Worm (Caenorhabditis elegans) whole organism, L3 larva: Measurements from ENCODE around the gene zmp-1.

Experiments used
- R02D3.7 ChIP-seq: fragments of 150-350 bp; optimal IDR thresholded peaks from 2 replicates; lab custom pipeline; 2014; ENCODE audit warnings: missing biosample characterization, missing genetic modification characterization
- ZK546.5 ChIP-seq: sonication (generic microtip); optimal IDR thresholded peaks from 2 replicates; lab custom pipeline; 2017; ENCODE audit warnings: missing biosample characterization, missing genetic modification characterization
- aly-2 ChIP-seq: fragments of 150-350 bp; optimal IDR thresholded peaks from 2 replicates; lab custom pipeline; 2014; ENCODE audit warnings: missing biosample characterization, missing genetic modification characterization
- ama-1 ChIP-seq: fragments of 150-350 bp; optimal IDR thresholded peaks from 2 replicates; lab custom pipeline; 2018
- ceh-16 ChIP-seq: sonication (generic microtip); optimal IDR thresholded peaks from 2 replicates; lab custom pipeline; 2017; ENCODE audit warnings: missing biosample characterization, missing genetic modification characterization
- ceh-28 ChIP-seq: fragments of 150-350 bp; optimal IDR thresholded peaks from 2 replicates; lab custom pipeline; 2014; ENCODE audit warnings: missing biosample characterization, missing genetic modification reagents, missing genetic modification characterization
- ceh-82 ChIP-seq: fragments of 150-350 bp; optimal IDR thresholded peaks from 2 replicates; lab custom pipeline; 2014; ENCODE audit warnings: missing biosample characterization, missing genetic modification characterization
- ceh-9 ChIP-seq: sonication (generic microtip); optimal IDR thresholded peaks from 2 replicates; lab custom pipeline; 2018; ENCODE audit warnings: missing biosample characterization, missing genetic modification characterization
- daf-12 ChIP-seq: fragments of 150-350 bp; optimal IDR thresholded peaks from 2 replicates; lab custom pipeline; 2014; ENCODE audit warnings: missing biosample characterization, missing genetic modification reagents, missing genetic modification characterization
- egl-27 ChIP-seq: sonication (generic microtip); optimal IDR thresholded peaks from 4 replicates; lab custom pipeline; 2017; ENCODE audit warnings: missing biosample characterization, missing genetic modification reagents, missing genetic modification characterization
- egl-5 ChIP-seq: fragments of 150-350 bp; optimal IDR thresholded peaks from 2 replicates; lab custom pipeline; 2017; ENCODE audit warnings: missing biosample characterization, missing genetic modification reagents, missing genetic modification characterization, inconsistent platforms
- elt-1 ChIP-seq: fragments of 150-350 bp; optimal IDR thresholded peaks from 2 replicates; lab custom pipeline; 2014; ENCODE audit warnings: missing biosample characterization, missing genetic modification characterization
- elt-2 ChIP-seq: sonication (generic microtip); optimal IDR thresholded peaks from 2 replicates; lab custom pipeline; 2016; ENCODE audit warnings: missing genetic modification reagents, mild to moderate bottlenecking, missing genetic modification characterization, missing compliant biosample characterization
- elt-3 ChIP-seq, 3 experiments: fragments of 150-350 bp in 1 of 3; sonication (generic microtip) in 2 of 3; optimal IDR thresholded peaks; 2 replicates in 2 of 3; 4 replicates in 1 of 3; lab custom pipeline; 2014 to 2017; ENCODE audit warnings: missing biosample characterization in 3 of 3, missing genetic modification characterization in 3 of 3
- eor-1 ChIP-seq, 2 experiments: fragments of 150-350 bp; optimal IDR thresholded peaks; 2 replicates each; lab custom pipeline; 2014 to 2018; ENCODE audit warnings: missing biosample characterization in 2 of 2, missing genetic modification characterization in 2 of 2
- fkh-10 ChIP-seq: sonication (generic microtip); optimal IDR thresholded peaks from 2 replicates; lab custom pipeline; 2017; ENCODE audit warnings: missing biosample characterization, missing genetic modification reagents, missing genetic modification characterization
- fkh-2 ChIP-seq: fragments of 150-350 bp; optimal IDR thresholded peaks from 2 replicates; lab custom pipeline; 2014; ENCODE audit warnings: missing biosample characterization, missing genetic modification reagents, missing genetic modification characterization
- fos-1 ChIP-seq: fragments of 150-350 bp; optimal IDR thresholded peaks from 2 replicates; lab custom pipeline; 2014; ENCODE audit warnings: missing biosample characterization, missing genetic modification characterization
- hmg-11 ChIP-seq: sonication (generic microtip); optimal IDR thresholded peaks from 2 replicates; lab custom pipeline; 2016; ENCODE audit warnings: missing genetic modification characterization, missing compliant biosample characterization
- jun-1 ChIP-seq: fragments of 150-350 bp; optimal IDR thresholded peaks from 2 replicates; lab custom pipeline; 2014; ENCODE audit warnings: missing biosample characterization, missing genetic modification reagents, missing genetic modification characterization
- lin-15B ChIP-seq: fragments of 150-350 bp; optimal IDR thresholded peaks from 2 replicates; lab custom pipeline; 2014; ENCODE audit warnings: missing biosample characterization, missing genetic modification characterization
- lin-39 ChIP-seq: fragments of 150-350 bp; optimal IDR thresholded peaks from 2 replicates; lab custom pipeline; 2018; ENCODE audit warnings: missing biosample characterization, missing genetic modification reagents, missing genetic modification characterization
- lsy-12 ChIP-seq: sonication (generic microtip); optimal IDR thresholded peaks from 2 replicates; lab custom pipeline; 2016; ENCODE audit warnings: mild to moderate bottlenecking, missing genetic modification characterization, missing compliant biosample characterization
- mdl-1 ChIP-seq: fragments of 150-350 bp; optimal IDR thresholded peaks from 2 replicates; lab custom pipeline; 2014; ENCODE audit warnings: missing biosample characterization, missing genetic modification characterization
- mml-1 ChIP-seq: fragments of 150-350 bp; sonication (generic microtip); optimal IDR thresholded peaks from 3 replicates; lab custom pipeline; 2014; ENCODE audit warnings: missing biosample characterization, missing genetic modification characterization
- nfya-1 ChIP-seq: sonication (generic microtip); optimal IDR thresholded peaks from 2 replicates; lab custom pipeline; 2017; ENCODE audit warnings: missing genetic modification characterization, mild to moderate bottlenecking, missing compliant biosample characterization, antibody characterized with exemption, moderate library complexity; ENCODE audit not compliant: insufficient read depth
- nhr-11 ChIP-seq: fragments of 150-350 bp; optimal IDR thresholded peaks from 2 replicates; lab custom pipeline; 2014; ENCODE audit warnings: missing biosample characterization, missing genetic modification characterization
- nhr-12 ChIP-seq: fragments of 150-350 bp; optimal IDR thresholded peaks from 2 replicates; lab custom pipeline; 2014; ENCODE audit warnings: missing biosample characterization, missing genetic modification characterization
- nhr-23 ChIP-seq: fragments of 150-350 bp; optimal IDR thresholded peaks from 2 replicates; lab custom pipeline; 2014; ENCODE audit warnings: missing biosample characterization, missing genetic modification reagents, missing genetic modification characterization
- nhr-237 ChIP-seq: fragments of 150-350 bp; optimal IDR thresholded peaks from 2 replicates; lab custom pipeline; 2014; ENCODE audit warnings: missing biosample characterization, missing genetic modification characterization
- nhr-25 ChIP-seq: sonication (generic microtip); optimal IDR thresholded peaks from 2 replicates; lab custom pipeline; 2017; ENCODE audit warnings: missing biosample characterization, missing genetic modification characterization
- nhr-28 ChIP-seq: fragments of 150-350 bp; optimal IDR thresholded peaks from 2 replicates; lab custom pipeline; 2014; ENCODE audit warnings: missing biosample characterization, missing genetic modification characterization
- nhr-43 ChIP-seq: sonication (generic microtip); optimal IDR thresholded peaks from 2 replicates; lab custom pipeline; 2016; ENCODE audit warnings: mild to moderate bottlenecking, missing genetic modification characterization, missing compliant biosample characterization; ENCODE audit not compliant: poor library complexity, severe bottlenecking
- nhr-67 ChIP-seq: fragments of 150-350 bp; optimal IDR thresholded peaks from 2 replicates; lab custom pipeline; 2014; ENCODE audit warnings: missing biosample characterization, missing genetic modification characterization
- nhr-76 ChIP-seq: fragments of 150-350 bp; sonication (generic microtip); optimal IDR thresholded peaks from 5 replicates; lab custom pipeline; 2014; ENCODE audit warnings: missing biosample characterization, missing genetic modification characterization
- nhr-77 ChIP-seq: fragments of 150-350 bp; optimal IDR thresholded peaks from 2 replicates; lab custom pipeline; 2014; ENCODE audit warnings: missing biosample characterization, missing genetic modification characterization
- pha-4 ChIP-seq: fragments of 150-350 bp; optimal IDR thresholded peaks from 2 replicates; lab custom pipeline; 2014; ENCODE audit warnings: missing biosample characterization, missing genetic modification reagents, missing genetic modification characterization
- pqm-1 ChIP-seq: fragments of 150-350 bp; optimal IDR thresholded peaks from 2 replicates; lab custom pipeline; 2017; ENCODE audit warnings: missing biosample characterization, missing genetic modification characterization, inconsistent platforms
- sea-2 ChIP-seq: fragments of 150-350 bp; sonication (generic microtip); optimal IDR thresholded peaks from 4 replicates; lab custom pipeline; 2014; ENCODE audit warnings: missing biosample characterization, missing genetic modification reagents, missing genetic modification characterization
- skn-1 ChIP-seq: fragments of 150-350 bp; optimal IDR thresholded peaks from 2 replicates; lab custom pipeline; 2014; ENCODE audit warnings: missing biosample characterization, missing genetic modification characterization
- tbx-2 ChIP-seq: sonication (generic microtip); optimal IDR thresholded peaks from 2 replicates; lab custom pipeline; 2016; ENCODE audit warnings: mild to moderate bottlenecking, missing genetic modification characterization, missing compliant biosample characterization
- unc-62 ChIP-seq: fragments of 150-350 bp; sonication (generic microtip); optimal IDR thresholded peaks from 4 replicates; lab custom pipeline; 2014; ENCODE audit warnings: missing biosample characterization, missing genetic modification reagents, missing genetic modification characterization
- zag-1 ChIP-seq: fragments of 150-350 bp; optimal IDR thresholded peaks from 2 replicates; lab custom pipeline; 2014; ENCODE audit warnings: missing biosample characterization, missing genetic modification characterization
- ztf-11 ChIP-seq: fragments of 150-350 bp; optimal IDR thresholded peaks from 2 replicates; lab custom pipeline; 2014; ENCODE audit warnings: missing biosample characterization, missing genetic modification characterization
- ztf-4 ChIP-seq: fragments of 150-350 bp; optimal IDR thresholded peaks from 2 replicates; lab custom pipeline; 2014; ENCODE audit warnings: missing biosample characterization, missing genetic modification characterization

Gene zmp-1

ce11 chrIII:5942104-5942503 is 9.4 kb upstream of the zmp-1 start:
- TF ChIP-seq nhr-12 (tag; lab: Kevin White, UChicago) (no peak), ama-1 (lab: Kevin White, UChicago) (peak; percentile 90)

- TF ChIP-seq nhr-237 = no peak
- TF ChIP-seq egl-5 (tag; lab: Kevin White, UChicago) = peak; percentile 76
- TF ChIP-seq elt-2 (tag; lab: Kevin White, UChicago) = peak; percentile 52
- TF ChIP-seq nhr-43 (tag; lab: Kevin White, UChicago) = no peak
- peak; percentile 78 for TF ChIP-seq nhr-25 (tag; lab: Kevin White, UChicago)
- no peak for TF ChIP-seq skn-1 (tag; lab: Kevin White, UChicago)
- peak; percentile 97 for TF ChIP-seq ama-1 (lab: Kevin White, UChicago)
- TF ChIP-seq lsy-12 (tag; lab: Kevin White, UChicago) = peak; percentile 3
- no peak for TF ChIP-seq daf-12 (tag; lab: Kevin White, UChicago)
- no peak for TF ChIP-seq fos-1 (tag; lab: Kevin White, UChicago)
- TF ChIP-seq hmg-11 (tag; lab: Kevin White, UChicago) = peak; percentile 61
- TF ChIP-seq ztf-4 (tag; lab: Kevin White, UChicago) = no peak
- peak; percentile 95 for TF ChIP-seq lin-39 (tag; lab: Kevin White, UChicago)
- no peak for TF ChIP-seq ztf-11 (tag; lab: Kevin White, UChicago)
- no peak for TF ChIP-seq nhr-12 (tag; lab: Kevin White, UChicago)
- TF ChIP-seq elt-3 (tag; optimal IDR thresholded peaks at IDR 0.05; lab: Kevin White, UChicago) = no peak
- peak; percentile 31 for TF ChIP-seq nhr-11
- peak; percentile 76 for TF ChIP-seq sea-2 (GFP tag; lab: Kevin White, UChicago)
- peak; percentile 78 for TF ChIP-seq nfya-1 (tag; lab: Kevin White, UChicago)
- no peak for TF ChIP-seq nhr-67
- peak; percentile 63 for TF ChIP-seq nhr-23
- no peak for TF ChIP-seq egl-27 (tag; lab: Kevin White, UChicago)
- peak; percentile 21 for TF ChIP-seq pqm-1 (tag; lab: Kevin White, UChicago)
- TF ChIP-seq tbx-2 = peak; percentile 12
- peak; percentile 78 for TF ChIP-seq mdl-1
- no peak for TF ChIP-seq ceh-16 (tag; lab: Kevin White, UChicago)
- peak; percentile 87 for TF ChIP-seq ceh-28 (tag; lab: Kevin White, UChicago)
- peak; percentile 78 for TF ChIP-seq fkh-10 (GFP tag; lab: Kevin White, UChicago)
- peak; percentile 20 for TF ChIP-seq jun-1 (tag; lab: Kevin White, UChicago)
- TF ChIP-seq unc-62 (GFP tag; lab: Kevin White, UChicago) = no peak
- peak; percentile 30 for TF ChIP-seq R02D3.7 (tag; lab: Kevin White, UChicago)
- no peak for TF ChIP-seq zag-1 (tag; lab: Kevin White, UChicago)
- TF ChIP-seq aly-2 = peak; percentile 2
Observed at ce11 chrIII:5940525-5940974, 7.8 kb upstream of the zmp-1 start.

- no peak for TF ChIP-seq mdl-1
- TF ChIP-seq nhr-25 (tag; lab: Kevin White, UChicago) = peak; percentile 64
- TF ChIP-seq ztf-11 (tag; lab: Kevin White, UChicago) = no peak
- peak; percentile 15 for TF ChIP-seq egl-27 (tag; lab: Kevin White, UChicago)
- no peak for TF ChIP-seq fkh-10 (GFP tag; lab: Kevin White, UChicago)
- TF ChIP-seq ceh-82 (tag; lab: Kevin White, UChicago) = peak; percentile 15
- no peak for TF ChIP-seq tbx-2
- no peak for TF ChIP-seq lin-15B (tag; lab: Kevin White, UChicago)
- TF ChIP-seq ZK546.5 (tag; lab: Kevin White, UChicago) = no peak
- no peak for TF ChIP-seq jun-1 (tag; lab: Kevin White, UChicago)
- TF ChIP-seq nhr-77 (tag; lab: Kevin White, UChicago) = no peak
- no peak for TF ChIP-seq nhr-28 (tag; lab: Kevin White, UChicago)
- no peak for TF ChIP-seq nhr-76
- peak; percentile 28 for TF ChIP-seq hmg-11 (tag; lab: Kevin White, UChicago)
- no peak for TF ChIP-seq fos-1 (tag; lab: Kevin White, UChicago)
- TF ChIP-seq nfya-1 (tag; lab: Kevin White, UChicago) = peak; percentile 24
- TF ChIP-seq nhr-67 = no peak
- TF ChIP-seq aly-2 = no peak
- TF ChIP-seq zag-1 (tag; lab: Kevin White, UChicago) = no peak
- TF ChIP-seq ztf-4 (tag; lab: Kevin White, UChicago) = no peak
- TF ChIP-seq eor-1 (tag; optimal IDR thresholded peaks at IDR 0.05; lab: Kevin White, UChicago) = no peak
- TF ChIP-seq pqm-1 (tag; lab: Kevin White, UChicago) = no peak
- TF ChIP-seq unc-62 (GFP tag; lab: Kevin White, UChicago) = no peak
- no peak for TF ChIP-seq ceh-9 (tag; lab: Kevin White, UChicago)
- TF ChIP-seq nhr-12 (tag; lab: Kevin White, UChicago) = no peak
- TF ChIP-seq pha-4 (tag; lab: Kevin White, UChicago) = peak; percentile 61
- TF ChIP-seq nhr-23 = peak; percentile 7
- TF ChIP-seq skn-1 (tag; lab: Kevin White, UChicago) = no peak
- TF ChIP-seq nhr-11 = no peak
- TF ChIP-seq nhr-237 = no peak
- no peak for TF ChIP-seq elt-1 (tag; lab: Kevin White, UChicago)
- TF ChIP-seq mml-1 (tag; lab: Kevin White, UChicago) = no peak
- no peak for TF ChIP-seq fkh-2 (tag; lab: Kevin White, UChicago)
- peak; percentile 59 for TF ChIP-seq ama-1 (lab: Kevin White, UChicago)
Observed at ce11 chrIII:5939453-5940296, 6.9 kb upstream of the zmp-1 start, which contains the start of gene ubq-1. Gene ubq-1, plus strand, starts transcription at chrIII:5940254.
